Worm (Caenorhabditis elegans) whole organism, mixed stage, embryonic: ENCODE data around the gene irld-32.

ENCODE experiments used
- M03D4.4 ChIP-seq: sonication (generic microtip); optimal IDR thresholded peaks from 2 replicates; lab custom pipeline; 2017; ENCODE audit warnings: mild to moderate bottlenecking, missing genetic modification characterization, missing compliant biosample characterization
- ceh-39 ChIP-seq: fragments of 150-350 bp; optimal IDR thresholded peaks from 2 replicates; lab custom pipeline; 2014; ENCODE audit warnings: missing biosample characterization, missing genetic modification characterization
- ceh-43 ChIP-seq: fragments of 200-800 bp; sonication (Bioruptor generic); optimal IDR thresholded peaks from 2 replicates; lab custom pipeline; 2018; ENCODE audit warnings: mild to moderate bottlenecking, missing genetic modification characterization, moderate library complexity, missing compliant biosample characterization
- ceh-83 ChIP-seq: fragments of 200-800 bp; sonication (Bioruptor generic); optimal IDR thresholded peaks from 2 replicates; lab custom pipeline; 2018; ENCODE audit warnings: mild to moderate bottlenecking, missing genetic modification characterization, missing compliant biosample characterization
- ces-1 ChIP-seq: fragments of 150-350 bp; optimal IDR thresholded peaks from 2 replicates; lab custom pipeline; 2014; ENCODE audit warnings: missing biosample characterization, missing genetic modification reagents, missing genetic modification characterization
- drap-1 ChIP-seq: fragments of 200-800 bp; sonication (Bioruptor generic); optimal IDR thresholded peaks from 3 replicates; lab custom pipeline; 2018; ENCODE audit warnings: mild to moderate bottlenecking, missing genetic modification characterization, missing compliant biosample characterization
- flh-1 ChIP-seq: fragments of 200-800 bp; sonication (Bioruptor generic); optimal IDR thresholded peaks from 2 replicates; lab custom pipeline; 2018; ENCODE audit warnings: mild to moderate bottlenecking, missing genetic modification characterization, moderate library complexity, missing compliant biosample characterization
- lin-32 ChIP-seq: fragments of 200-800 bp; sonication (Bioruptor generic); optimal IDR thresholded peaks from 2 replicates; lab custom pipeline; 2018; ENCODE audit warnings: mild to moderate bottlenecking, missing genetic modification characterization, missing compliant biosample characterization
- mab-5 ChIP-seq: fragments of 150-350 bp; optimal IDR thresholded peaks from 2 replicates; lab custom pipeline; 2014; ENCODE audit warnings: missing biosample characterization, missing genetic modification characterization
- mep-1 ChIP-seq: fragments of 150-350 bp; optimal IDR thresholded peaks from 2 replicates; lab custom pipeline; 2017; ENCODE audit warnings: missing biosample characterization, missing genetic modification reagents, missing genetic modification characterization, inconsistent platforms
- mls-2 ChIP-seq: sonication (generic microtip); optimal IDR thresholded peaks from 2 replicates; lab custom pipeline; 2016; ENCODE audit warnings: mild to moderate bottlenecking, missing genetic modification characterization, moderate library complexity, missing compliant biosample characterization
- sem-2 ChIP-seq: fragments of 200-800 bp; sonication (Bioruptor generic); optimal IDR thresholded peaks from 2 replicates; lab custom pipeline; 2018; ENCODE audit warnings: mild to moderate bottlenecking, missing genetic modification characterization, missing compliant biosample characterization
- snpc-4 ChIP-seq: fragments of 150-350 bp; optimal IDR thresholded peaks from 2 replicates; lab custom pipeline; 2014; ENCODE audit warnings: missing biosample characterization, missing genetic modification characterization
- sptf-1 ChIP-seq: sonication (generic microtip); optimal IDR thresholded peaks from 2 replicates; lab custom pipeline; 2017; ENCODE audit warnings: mild to moderate bottlenecking, missing genetic modification characterization, moderate library complexity, missing compliant biosample characterization
- tbx-8 ChIP-seq: fragments of 200-800 bp; sonication (Bioruptor generic); optimal IDR thresholded peaks from 2 replicates; lab custom pipeline; 2018; ENCODE audit warnings: mild to moderate bottlenecking, missing genetic modification characterization, moderate library complexity, missing compliant biosample characterization
- unc-120 ChIP-seq: sonication (generic microtip); optimal IDR thresholded peaks from 2 replicates; lab custom pipeline; 2017; ENCODE audit warnings: missing genetic modification characterization, missing compliant biosample characterization; ENCODE audit not compliant: poor library complexity, severe bottlenecking
- unc-62 ChIP-seq: fragments of 150-350 bp; optimal IDR thresholded peaks from 2 replicates; lab custom pipeline; 2014; ENCODE audit warnings: missing biosample characterization, missing genetic modification reagents, missing genetic modification characterization

Gene irld-32

ce11 chrV:2342083-2342482 lies 10.4 kb downstream of the irld-32 start:
- TF ChIP-seq tbx-8 (no peak), ces-1 (no peak), sptf-1 (no peak), mab-5 (tag; lab: Kevin White, UChicago) (no peak), unc-120 (tag; lab: Kevin White, UChicago) (no peak)

DNA sequence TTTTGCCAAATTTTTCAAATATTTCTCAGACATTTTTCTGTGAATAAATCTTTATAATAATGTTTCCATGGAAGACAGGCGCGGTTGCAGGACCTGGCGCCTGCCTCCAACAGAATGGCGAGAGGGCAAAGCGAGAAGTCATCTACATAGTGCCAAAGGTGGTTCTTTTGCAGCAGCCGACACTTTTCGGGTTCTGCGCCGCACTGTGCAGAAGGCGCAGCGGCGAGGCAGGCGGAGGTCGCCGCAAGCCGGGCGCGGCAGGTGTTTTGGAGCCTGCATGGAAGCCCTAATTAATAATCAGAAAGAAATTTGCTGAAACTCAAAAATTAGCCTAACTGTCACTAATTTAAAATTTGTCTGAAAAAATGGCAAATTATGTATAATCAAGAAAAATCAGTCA lies 11.9 kb downstream of the irld-32 start:
- TF ChIP-seq mep-1 (tag; lab: Kevin White, UChicago) (no peak), lin-32 (GFP tag; lab: Kevin White, UChicago) (no peak), mls-2 (tag; lab: Kevin White, UChicago) (no peak), flh-1 (GFP tag; lab: Kevin White, UChicago) (no peak), sem-2 (GFP tag; lab: Kevin White, UChicago) (no peak), tbx-8 (no peak), ceh-39 (tag; lab: Kevin White, UChicago) (no peak), drap-1 (GFP tag; lab: Kevin White, UChicago) (no peak), M03D4.4 (no peak), ceh-83 (GFP tag; lab: Kevin White, UChicago) (no peak), ceh-43 (no peak), snpc-4 (tag; lab: Kevin White, UChicago) (no peak), unc-62 (GFP tag; lab: Kevin White, UChicago) (no peak), sptf-1 (no peak)
